Worm (Caenorhabditis elegans): ENCODE data around the gene F42A10.6.
A peak's percentile ranks its signal among the peaks of the same experiment; 100 is the strongest.
"Not testable (repeated sequence)": the region's sequence is repeated elsewhere in the genome, so short reads cannot be mapped to it uniquely, and the experiment has no call there.

The F42A10.6 gene

ce11 chrIII:6133389-6133789 lies 43.3 kb downstream of the F42A10.6 start:
- TF ChIP-seq gei-17 (GFP tag; optimal IDR thresholded peaks at IDR 0.05): peak; percentile 30
- peak in 1 of 3 experiments; percentile 6 for TF ChIP-seq lin-35 (GFP tag; optimal IDR thresholded peaks at IDR 0.05)
- not testable (repeated sequence) for TF ChIP-seq snpc-4 (GFP tag; optimal IDR thresholded peaks at IDR 0.05); cebp-1 (GFP tag; IDR thresholded peaks at IDR 0.05)
- peak in 2 of 4 experiments; percentile 39 to 52 for TF ChIP-seq snpc-4 (tag; optimal IDR thresholded peaks at IDR 0.05)
- TF ChIP-seq ztf-3 (GFP tag; optimal IDR thresholded peaks at IDR 0.05): peak; percentile 100
- peak; percentile 77 for TF ChIP-seq F52B5.7 (tag; optimal IDR thresholded peaks at IDR 0.05)
- peak; percentile 67 for TF ChIP-seq lin-54 (GFP tag; optimal IDR thresholded peaks at IDR 0.05)
- peak; percentile 74 for TF ChIP-seq zfh-2 (GFP tag; conservative IDR thresholded peaks at IDR 0.05)
- TF ChIP-seq B0336.3 (GFP tag; IDR thresholded peaks at IDR 0.05): peak; percentile 77
- TF ChIP-seq athp-1 (tag; optimal IDR thresholded peaks at IDR 0.05): peak; percentile 45
- TF ChIP-seq hmg-1.2 (GFP tag; IDR thresholded peaks at IDR 0.05): peak; percentile 69
- TF ChIP-seq cebp-1 (tag; optimal IDR thresholded peaks at IDR 0.05): peak; percentile 86
- peak; percentile 74 for TF ChIP-seq somi-1 (GFP tag; optimal IDR thresholded peaks at IDR 0.05)
- peak; percentile 71 for TF ChIP-seq ztf-22 (GFP tag; optimal IDR thresholded peaks at IDR 0.05)
- TF ChIP-seq lsl-1 (GFP tag; optimal IDR thresholded peaks at IDR 0.05): peak; percentile 44
- peak; percentile 66; the same call in 1 of the 2 replicates for TF ChIP-seq nfyb-1 (GFP tag; IDR thresholded peaks at IDR 0.05)
- TF ChIP-seq ztf-26 (tag; optimal IDR thresholded peaks at IDR 0.05): peak; percentile 67
- TF ChIP-seq atf-7 (tag; optimal IDR thresholded peaks at IDR 0.05): peak; percentile 71
- TF ChIP-seq attf-5 (GFP tag; optimal IDR thresholded peaks at IDR 0.05): peak; percentile 68
- peak; percentile 95 for TF ChIP-seq K12H6.12 (tag; optimal IDR thresholded peaks at IDR 0.05)
- peak; percentile 46 for TF ChIP-seq mcd-1 (GFP tag; IDR thresholded peaks at IDR 0.05)
- peak; percentile 90 for TF ChIP-seq chd-7 (tag; optimal IDR thresholded peaks at IDR 0.05)
- peak; percentile 21; the same call in 1 of the 2 replicates for TF ChIP-seq pbrm-1 (GFP tag; IDR thresholded peaks at IDR 0.05)
- peak; percentile 54 for TF ChIP-seq lin-40 (tag; optimal IDR thresholded peaks at IDR 0.05)
- peak; percentile 50 for TF ChIP-seq tbp1 (GFP tag; optimal IDR thresholded peaks at IDR 0.05)
- TF ChIP-seq tlf-1 (GFP tag; optimal IDR thresholded peaks at IDR 0.05): peak; percentile 59
- TF ChIP-seq dox-1 (GFP tag; IDR thresholded peaks at IDR 0.05): peak; percentile 60
- TF ChIP-seq ceh-27 (GFP tag; optimal IDR thresholded peaks at IDR 0.05): peak; percentile 97
- 0 out of 2 replicates have a peak, but pooled peaks have one; percentile 35 for TF ChIP-seq Y95B8A.8 (GFP tag; IDR thresholded peaks at IDR 0.05)
- TF ChIP-seq lir-1 (GFP tag; conservative IDR thresholded peaks at IDR 0.05): peak; percentile 83
- peak; percentile 80 for TF ChIP-seq repo-1 (tag; optimal IDR thresholded peaks at IDR 0.05)
- peak; percentile 78 for TF ChIP-seq egrh-3 (GFP tag; IDR thresholded peaks at IDR 0.05)
- TF ChIP-seq ztf-18 (tag; optimal IDR thresholded peaks at IDR 0.05): peak; percentile 21

DNA sequence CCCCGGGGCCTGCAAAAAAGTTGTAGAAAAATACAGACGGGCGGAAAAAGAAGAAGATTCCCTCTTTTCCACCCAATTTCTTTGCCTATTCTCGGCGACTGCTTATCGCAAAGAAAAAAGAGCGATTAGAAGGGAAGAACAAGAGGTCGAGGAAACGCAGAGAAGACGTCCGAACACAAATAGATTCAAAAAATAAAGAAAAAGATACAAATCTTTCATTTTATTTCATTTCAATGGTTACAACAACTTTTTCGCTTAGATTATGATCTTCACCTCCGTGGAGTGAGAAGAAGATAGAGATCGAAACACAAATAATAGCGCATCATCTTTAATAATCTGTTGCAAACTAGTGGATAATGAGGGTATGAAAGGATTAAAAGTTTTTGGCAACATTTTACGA lies 44.6 kb downstream of the F42A10.6 start:
- TF ChIP-seq B0336.3 (GFP tag; IDR thresholded peaks at IDR 0.05) (peak; percentile 49; the same call in 1 of the 2 replicates), sea-2 (GFP tag; IDR thresholded peaks at IDR 0.05) (no peak), nhr-80 (tag; optimal IDR thresholded peaks at IDR 0.05) (peak; percentile 15)

Data from whole organism, young adult.